Worm (Caenorhabditis elegans): ENCODE results near the gene Y51A2A.4.

The Y51A2A.4 gene

ce11 chrV:18339807-18340206, 49.1 kb downstream of the Y51A2A.4 start, which contains the start of gene C08E8.10:
Gene C08E8.10 (minus strand): TSS chrV:18339907.
- no peak for TF ChIP-seq F10B5.3 (tag; optimal IDR thresholded peaks at IDR 0.05)
- no peak for TF ChIP-seq ceh-32 (tag; optimal IDR thresholded peaks at IDR 0.05; ENCODE audit: poor library complexity)
- no peak for TF ChIP-seq ceh-20 (GFP tag; IDR thresholded peaks at IDR 0.05)
- no peak for TF ChIP-seq dve-1 (tag; optimal IDR thresholded peaks at IDR 0.05; ENCODE audit: insufficient read depth)
- TF ChIP-seq hlh-11 (tag; optimal IDR thresholded peaks at IDR 0.05): no peak
- TF ChIP-seq ceh-28 (tag; optimal IDR thresholded peaks at IDR 0.05): no peak
- no peak for TF ChIP-seq nhr-102 (tag; optimal IDR thresholded peaks at IDR 0.05)
- no peak for TF ChIP-seq nhr-28 (tag; optimal IDR thresholded peaks at IDR 0.05)
- no peak for TF ChIP-seq madf-5 (GFP tag; IDR thresholded peaks at IDR 0.05)
- TF ChIP-seq egl-43 (GFP tag; IDR thresholded peaks at IDR 0.05): no peak
- no peak for TF ChIP-seq unc-130 (GFP tag; optimal IDR thresholded peaks at IDR 0.05)
- no peak for TF ChIP-seq nhr-76 (tag; optimal IDR thresholded peaks at IDR 0.05)
- TF ChIP-seq mdt-29 (GFP tag; IDR thresholded peaks at IDR 0.05): no peak
- no peak for TF ChIP-seq nhr-48 (tag; optimal IDR thresholded peaks at IDR 0.05)
- TF ChIP-seq fos-1 (tag; optimal IDR thresholded peaks at IDR 0.05): no peak
- no peak for TF ChIP-seq nhr-111 (GFP tag; optimal IDR thresholded peaks at IDR 0.05)
- no peak for TF ChIP-seq daf-16 (GFP tag; optimal IDR thresholded peaks at IDR 0.05)
- TF ChIP-seq daf-16 (tag; optimal IDR thresholded peaks at IDR 0.05): no peak
